Worm (Caenorhabditis elegans): Measurements from ENCODE around the gene F55F10.1.
"Not testable (repeated sequence)": the region's sequence is repeated elsewhere in the genome, so short reads cannot be mapped to it uniquely, and the experiment has no call there.

F55F10.1 gene

DNA sequence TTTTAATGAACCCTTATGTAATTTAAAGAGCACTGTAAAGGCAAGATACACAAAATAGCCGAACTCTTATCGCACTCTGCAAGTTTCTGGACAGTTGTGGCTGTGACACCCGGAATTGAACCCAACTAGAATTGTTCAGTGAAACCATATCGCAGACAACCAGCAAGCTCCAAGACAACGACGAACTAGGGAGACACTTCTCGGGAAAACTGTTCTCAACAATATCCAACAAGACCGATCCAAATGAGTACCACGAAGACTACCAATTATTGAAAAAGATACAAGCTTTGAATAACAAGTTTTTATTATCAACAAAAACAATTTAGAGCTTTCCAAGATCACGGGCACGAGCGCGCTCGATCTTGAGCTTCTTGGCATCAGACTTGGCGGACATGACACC lies 28.2 kb downstream of the F55F10.1 start (continued):
- TF ChIP-seq pha-4 (GFP tag; IDR thresholded peaks at IDR 0.05) (peak; percentile 57), lim-7 (GFP tag; IDR thresholded peaks at IDR 0.05) (0 out of 2 replicates have a peak, but pooled peaks have one; percentile 46)
- not testable (repeated sequence) for TF ChIP-seq pha-4 (tag; optimal IDR thresholded peaks at IDR 0.05)

DNA sequence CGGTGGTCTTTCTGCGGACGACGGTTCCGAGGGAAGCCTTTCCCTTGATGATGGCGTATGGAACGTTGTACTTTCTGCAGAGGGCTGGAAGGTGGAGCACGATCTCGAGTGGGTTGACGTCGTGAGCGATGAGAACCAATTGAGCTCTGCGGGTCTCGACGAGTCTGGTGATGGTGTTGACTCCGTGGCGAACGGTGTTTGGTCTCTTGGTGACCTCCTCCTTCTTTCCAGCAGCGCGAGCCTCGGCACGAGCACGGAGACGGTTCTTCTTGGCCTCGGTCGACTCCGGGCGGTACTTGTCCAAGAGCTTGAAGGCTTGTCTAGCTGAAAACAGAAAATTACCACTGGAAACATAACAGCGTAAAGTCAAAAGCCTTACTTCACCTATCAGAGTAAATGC lies 28.8 kb downstream of the F55F10.1 start:
- TF ChIP-seq F44E2.7 (GFP tag; IDR thresholded peaks at IDR 0.05) (0 out of 2 replicates have a peak, but pooled peaks have one; percentile 3), set-16 (GFP tag; IDR thresholded peaks at IDR 0.05) (peak; percentile 91)

DNA sequence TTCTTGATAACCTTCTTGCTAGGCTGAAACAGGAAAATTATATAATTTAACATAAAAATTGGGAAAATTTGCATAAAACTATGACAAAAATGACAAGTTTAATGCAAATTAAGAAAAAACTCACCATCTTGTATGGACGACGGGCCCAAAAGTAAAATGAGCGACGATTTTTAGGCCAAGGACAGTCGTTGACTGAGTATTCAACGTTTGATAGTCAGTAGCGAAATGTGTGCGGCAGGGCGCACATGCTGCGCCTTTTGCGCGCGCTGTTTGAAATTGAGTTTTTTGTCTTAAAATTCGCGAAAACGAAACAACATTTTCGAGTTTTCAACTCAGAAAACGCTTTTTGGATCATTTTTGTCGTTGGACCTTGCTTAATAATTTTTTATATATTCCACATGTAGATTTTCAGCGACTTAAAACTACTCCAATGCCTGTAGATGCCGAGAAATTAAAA lies 29.8 kb downstream of the F55F10.1 start, which contains the start of the genes rpl-7A and set-21:
TSS of gene rpl-7A (minus strand) at position 153 of the 457 bp plus-strand sequence.
TSS of gene set-21 (plus strand) at position 407 of the 457 bp plus-strand sequence.
- TF ChIP-seq unc-130 (GFP tag; optimal IDR thresholded peaks at IDR 0.05) (peak; percentile 76), tra-1 (GFP tag; IDR thresholded peaks at IDR 0.05) (peak; percentile 96), daf-8 (GFP tag; IDR thresholded peaks at IDR 0.05) (no peak), F26F4.8 (GFP tag; conservative IDR thresholded peaks at IDR 0.05) (no peak), dmd-9 (GFP tag; IDR thresholded peaks at IDR 0.05) (peak; percentile 97), saeg-2 (GFP tag; IDR thresholded peaks at IDR 0.05) (peak; percentile 97), arid-1 (GFP tag; conservative IDR thresholded peaks at IDR 0.05) (peak; percentile 98), nhr-11 (tag; optimal IDR thresholded peaks at IDR 0.05) (peak; percentile 92), ctbp-1 (GFP tag; IDR thresholded peaks at IDR 0.05) (peak; percentile 95), F37D6.2 (tag; optimal IDR thresholded peaks at IDR 0.05) (peak; percentile 93), ceh-62 (tag; optimal IDR thresholded peaks at IDR 0.05) (no peak), R02D3.7 (tag; optimal IDR thresholded peaks at IDR 0.05) (no peak), nhr-237 (tag; optimal IDR thresholded peaks at IDR 0.05) (peak; percentile 23), Y75B8A.6 (GFP tag; IDR thresholded peaks at IDR 0.05) (peak; percentile 95), cey-2 (tag; optimal IDR thresholded peaks at IDR 0.05; ENCODE audit: borderline replicate concordance, insufficient read depth) (no peak), egl-43 (GFP tag; IDR thresholded peaks at IDR 0.05) (peak; percentile 96), D1046.2 (GFP tag; IDR thresholded peaks at IDR 0.05) (peak; percentile 95), unc-62 (GFP tag; optimal IDR thresholded peaks at IDR 0.05 in 1 of 2) (peak in 1 of 2 experiments; percentile 90), unc-62 (tag; optimal IDR thresholded peaks at IDR 0.05) (no peak), T20F7.1 (GFP tag; optimal IDR thresholded peaks at IDR 0.05) (peak; percentile 93), rbr-2 (tag; optimal IDR thresholded peaks at IDR 0.05) (peak; percentile 98), zip-2 (tag; optimal IDR thresholded peaks at IDR 0.05) (peak; percentile 43), snpc-4 (tag; optimal IDR thresholded peaks at IDR 0.05) (no peak), mdl-1 (tag; optimal IDR thresholded peaks at IDR 0.05) (peak in 1 of 2 experiments; percentile 68), lir-3 (tag; optimal IDR thresholded peaks at IDR 0.05) (peak; percentile 73), daf-19 (GFP tag; conservative IDR thresholded peaks at IDR 0.05) (peak; percentile 95), tag-97 (GFP tag; IDR thresholded peaks at IDR 0.05) (0 out of 2 replicates have a peak, but pooled peaks have one; percentile 26), vab-7 (GFP tag; IDR thresholded peaks at IDR 0.05) (peak; percentile 93), zfp-2 (tag; optimal IDR thresholded peaks at IDR 0.05) (peak; percentile 92), gei-8 (GFP tag; optimal IDR thresholded peaks at IDR 0.05) (no peak), lin-29 (GFP tag; IDR thresholded peaks at IDR 0.05) (peak; percentile 97), nhr-6 (tag; optimal IDR thresholded peaks at IDR 0.05) (peak; percentile 76), set-16 (GFP tag; IDR thresholded peaks at IDR 0.05) (peak; percentile 31; the same call in 1 of the 2 replicates), lin-38 (GFP tag; IDR thresholded peaks at IDR 0.05) (peak; percentile 100), hlh-11 (tag; optimal IDR thresholded peaks at IDR 0.05) (peak; percentile 94), lin-39 (tag; optimal IDR thresholded peaks at IDR 0.05) (no peak), pha-4 (GFP tag; IDR thresholded peaks at IDR 0.05) (peak; percentile 98), pha-4 (tag; optimal IDR thresholded peaks at IDR 0.05) (no peak), hlh-30 (tag; optimal IDR thresholded peaks at IDR 0.05; ENCODE audit: insufficient read depth) (peak; percentile 72), pqm-1 (tag; optimal IDR thresholded peaks at IDR 0.05) (peak; percentile 45), nhr-77 (tag; optimal IDR thresholded peaks at IDR 0.05) (peak; percentile 96), T26A8.4 (GFP tag; IDR thresholded peaks at IDR 0.05) (peak; percentile 99), nhr-48 (tag; optimal IDR thresholded peaks at IDR 0.05) (peak; percentile 84), ama-1 (optimal IDR thresholded peaks at IDR 0.05) (no peak), spr-1 (tag; optimal IDR thresholded peaks at IDR 0.05) (peak; percentile 92), madf-9 (GFP tag; conservative IDR thresholded peaks at IDR 0.05) (peak; percentile 95)

All from whole organism, L4 larva.